Fruit fly (Drosophila melanogaster) whole organism, embryonic: Measurements from ENCODE around the gene yellow-e2.

Experiments
- BEAF-32 ChIP-seq: fragments of 200-800 bp; sonication (Bioruptor generic); optimal IDR thresholded peaks from 3 replicates; lab custom pipeline; 2017; ENCODE audit warnings: missing biosample characterization, missing genetic modification characterization, mild to moderate bottlenecking, moderate library complexity, missing genetic modification reagents
- CG10431 ChIP-seq: fragments of 200-800 bp; sonication (Bioruptor generic); optimal IDR thresholded peaks from 3 replicates; lab custom pipeline; 2018; ENCODE audit warnings: missing biosample characterization, mild to moderate bottlenecking, missing genetic modification characterization
- CG10543 ChIP-seq: fragments of 200-800 bp; sonication (Bioruptor generic); optimal IDR thresholded peaks from 3 replicates; lab custom pipeline; 2017; ENCODE audit warnings: missing biosample characterization, mild to moderate bottlenecking, missing genetic modification characterization, moderate library complexity
- CG11504 ChIP-seq: fragments of 200-800 bp; sonication (Bioruptor generic); optimal IDR thresholded peaks from 3 replicates; lab custom pipeline; 2019; ENCODE audit warnings: missing biosample characterization, mild to moderate bottlenecking, missing genetic modification characterization, moderate library complexity
- CG12219 ChIP-seq: fragments of 200-800 bp; sonication (Bioruptor generic); optimal IDR thresholded peaks from 3 replicates; lab custom pipeline; 2018; ENCODE audit warnings: missing biosample characterization, mild to moderate bottlenecking, missing genetic modification characterization
- CG1233 ChIP-seq: fragments of 200-800 bp; sonication (Bioruptor generic); optimal IDR thresholded peaks from 4 replicates; lab custom pipeline; 2018; ENCODE audit warnings: missing biosample characterization, mild to moderate bottlenecking, missing genetic modification characterization
- CG15514 ChIP-seq: fragments of 200-800 bp; sonication (Bioruptor generic); optimal IDR thresholded peaks from 3 replicates; lab custom pipeline; 2017; ENCODE audit warnings: missing biosample characterization, missing genetic modification characterization, mild to moderate bottlenecking, moderate library complexity, missing genetic modification reagents
- CG1603 ChIP-seq: fragments of 200-800 bp; sonication (Bioruptor generic); optimal IDR thresholded peaks from 2 replicates; lab custom pipeline; 2019; ENCODE audit warnings: missing biosample characterization, mild to moderate bottlenecking, missing genetic modification characterization, moderate library complexity
- CG17612 ChIP-seq: fragments of 200-800 bp; sonication (Bioruptor generic); IDR thresholded peaks from 2 replicates; pipeline ENCODE4 v1.3.6; 2022; ENCODE audit warnings: missing biosample characterization, missing genetic modification characterization
- CG18619 ChIP-seq: fragments of 200-800 bp; sonication (Bioruptor generic); optimal IDR thresholded peaks from 3 replicates; lab custom pipeline; 2017; ENCODE audit warnings: missing biosample characterization, mild to moderate bottlenecking, missing genetic modification characterization
- CG2129 ChIP-seq: fragments of 200-800 bp; sonication (Bioruptor generic); IDR thresholded peaks from 2 replicates; pipeline ENCODE4 v1.3.6; 2022; ENCODE audit warnings: missing biosample characterization, missing genetic modification characterization; ENCODE audit not compliant: partially characterized antibody
- CG31224 ChIP-seq: fragments of 200-800 bp; sonication (Bioruptor generic); IDR thresholded peaks from 2 replicates; pipeline ENCODE4 v1.3.6; 2022; ENCODE audit warnings: missing biosample characterization, missing genetic modification characterization
- CG32772 ChIP-seq: fragments of 200-800 bp; sonication (Bioruptor generic); IDR thresholded peaks from 2 replicates; pipeline ENCODE4 v1.3.6; 2022; ENCODE audit warnings: missing biosample characterization, missing genetic modification characterization
- CG3281 ChIP-seq: fragments of 200-800 bp; sonication (Bioruptor generic); optimal IDR thresholded peaks from 3 replicates; lab custom pipeline; 2017; ENCODE audit warnings: missing biosample characterization, mild to moderate bottlenecking, missing genetic modification characterization
- CG43689 ChIP-seq: fragments of 200-800 bp; sonication (Bioruptor generic); IDR thresholded peaks from 2 replicates; pipeline ENCODE4 v1.3.6; 2022; ENCODE audit warnings: missing biosample characterization, missing genetic modification characterization
- CG6272 ChIP-seq: fragments of 200-800 bp; sonication (Bioruptor generic); IDR thresholded peaks from 2 replicates; pipeline ENCODE4 v1.3.6; 2022; ENCODE audit warnings: missing biosample characterization, missing genetic modification characterization
- CG6654 ChIP-seq: fragments of 200-800 bp; sonication (Bioruptor generic); optimal IDR thresholded peaks from 2 replicates; lab custom pipeline; 2017; ENCODE audit warnings: missing biosample characterization, mild to moderate bottlenecking, missing genetic modification characterization
- CG6791 ChIP-seq: fragments of 200-800 bp; sonication (Bioruptor generic); IDR thresholded peaks from 3 replicates; pipeline ENCODE4 v1.3.6; 2022; ENCODE audit warnings: missing biosample characterization, missing genetic modification characterization; ENCODE audit not compliant: partially characterized antibody
- CG6854 ChIP-seq: fragments of 200-800 bp; sonication (Bioruptor generic); optimal IDR thresholded peaks from 3 replicates; lab custom pipeline; 2017; ENCODE audit warnings: missing biosample characterization, mild to moderate bottlenecking, missing genetic modification characterization
- CG7556 ChIP-seq: fragments of 200-800 bp; sonication (Bioruptor generic); optimal IDR thresholded peaks from 2 replicates; lab custom pipeline; 2017; ENCODE audit warnings: missing biosample characterization, mild to moderate bottlenecking, missing genetic modification characterization
- CG8281 ChIP-seq: fragments of 200-800 bp; sonication (Bioruptor generic); optimal IDR thresholded peaks from 2 replicates; lab custom pipeline; 2018; ENCODE audit warnings: missing biosample characterization, mild to moderate bottlenecking, missing genetic modification characterization, moderate library complexity
- Deaf1 ChIP-seq: fragments of 200-800 bp; optimal IDR thresholded peaks from 3 replicates; lab custom pipeline; 2019; ENCODE audit warnings: missing biosample characterization, mild to moderate bottlenecking, missing genetic modification characterization, moderate library complexity
- Dll ChIP-seq: fragments of 200-800 bp; sonication (Bioruptor generic); IDR thresholded peaks from 4 replicates; pipeline ENCODE4 v1.3.6; 2022; ENCODE audit warnings: missing biosample characterization, missing genetic modification characterization; ENCODE audit not compliant: partially characterized antibody
- Fer3 ChIP-seq: fragments of 200-800 bp; sonication (Bioruptor generic); optimal IDR thresholded peaks from 2 replicates; lab custom pipeline; 2018; ENCODE audit warnings: missing biosample characterization, mild to moderate bottlenecking, missing genetic modification characterization, moderate library complexity
- Hmr ChIP-seq: fragments of 200-800 bp; sonication (Bioruptor generic); optimal IDR thresholded peaks from 3 replicates; lab custom pipeline; 2017; ENCODE audit warnings: mild to moderate bottlenecking, missing biosample characterization, missing genetic modification reagents, missing genetic modification characterization
- Hr51 ChIP-seq, 2 experiments: fragments of 200-800 bp; sonication (Bioruptor generic); optimal IDR thresholded peaks; 2 replicates in 1 of 2; 3 replicates in 1 of 2; lab custom pipeline; 2016 to 2018; ENCODE audit warnings: missing biosample characterization in 2 of 2, missing genetic modification characterization in 2 of 2, mild to moderate bottlenecking in 1 of 2, moderate library complexity in 1 of 2
- Hsf ChIP-seq: fragments of 200-800 bp; sonication (Bioruptor generic); optimal IDR thresholded peaks from 3 replicates; lab custom pipeline; 2016; ENCODE audit warnings: missing biosample characterization, missing genetic modification characterization
- Meics ChIP-seq: fragments of 200-800 bp; sonication (Bioruptor generic); optimal IDR thresholded peaks from 2 replicates; lab custom pipeline; 2017; ENCODE audit warnings: missing biosample characterization, mild to moderate bottlenecking, missing genetic modification characterization
- Mes4 ChIP-seq: fragments of 200-800 bp; sonication (Bioruptor generic); optimal IDR thresholded peaks from 2 replicates; lab custom pipeline; 2016; ENCODE audit warnings: missing biosample characterization, missing genetic modification characterization
- Myb ChIP-seq: fragments of 200-800 bp; sonication (Bioruptor generic); optimal IDR thresholded peaks from 2 replicates; lab custom pipeline; 2016; ENCODE audit warnings: missing biosample characterization, missing genetic modification characterization
- Optix ChIP-seq: fragments of 200-800 bp; sonication (Bioruptor generic); IDR thresholded peaks from 3 replicates; pipeline ENCODE4 v1.3.6; 2022; ENCODE audit warnings: missing biosample characterization, missing genetic modification characterization
- Ptx1 ChIP-seq: fragments of 200-800 bp; sonication (Bioruptor generic); IDR thresholded peaks from 2 replicates; pipeline ENCODE4 v1.3.6; 2022; ENCODE audit warnings: missing biosample characterization, missing genetic modification characterization
- TFAM ChIP-seq: fragments of 200-800 bp; sonication (Bioruptor generic); optimal IDR thresholded peaks from 2 replicates; lab custom pipeline; 2017; ENCODE audit warnings: missing biosample characterization, missing genetic modification characterization, inconsistent platforms
- YL-1 ChIP-seq: fragments of 200-800 bp; sonication (Bioruptor generic); optimal IDR thresholded peaks from 3 replicates; lab custom pipeline; 2017; ENCODE audit warnings: missing biosample characterization, mild to moderate bottlenecking, missing genetic modification characterization
- al ChIP-seq: fragments of 200-800 bp; sonication (Bioruptor generic); IDR thresholded peaks from 2 replicates; pipeline ENCODE4 v1.3.6; 2022; ENCODE audit warnings: missing biosample characterization, missing genetic modification characterization
- bab2 ChIP-seq: fragments of 200-800 bp; sonication (Bioruptor generic); optimal IDR thresholded peaks from 2 replicates; lab custom pipeline; 2016; ENCODE audit warnings: missing biosample characterization, missing genetic modification characterization
- cad ChIP-seq: fragments of >200 bp; optimal IDR thresholded peaks from 2 replicates; lab custom pipeline; 2017; ENCODE audit warnings: missing biosample characterization, missing genetic modification characterization
- chm ChIP-seq: fragments of 200-800 bp; sonication (Bioruptor generic); IDR thresholded peaks from 2 replicates; pipeline ENCODE4 v1.3.6; 2022; ENCODE audit warnings: missing biosample characterization, missing genetic modification characterization
- disco-r ChIP-seq: fragments of 200-800 bp; sonication (Bioruptor generic); optimal IDR thresholded peaks from 2 replicates; lab custom pipeline; 2016; ENCODE audit warnings: missing biosample characterization, missing genetic modification characterization
- dmrt99B ChIP-seq: fragments of 200-800 bp; sonication (Bioruptor generic); optimal IDR thresholded peaks from 2 replicates; lab custom pipeline; 2018; ENCODE audit warnings: missing biosample characterization, mild to moderate bottlenecking, missing genetic modification characterization, moderate library complexity
- fd96Cb ChIP-seq: fragments of 200-800 bp; sonication (Bioruptor generic); optimal IDR thresholded peaks from 2 replicates; lab custom pipeline; 2018; ENCODE audit warnings: missing biosample characterization, mild to moderate bottlenecking, missing genetic modification characterization, moderate library complexity
- gfzf ChIP-seq: fragments of 200-800 bp; sonication (Bioruptor generic); optimal IDR thresholded peaks from 2 replicates; lab custom pipeline; 2016; ENCODE audit warnings: missing biosample characterization, mild to moderate bottlenecking, missing genetic modification characterization, moderate library complexity
- ind ChIP-seq: fragments of 200-800 bp; sonication (Bioruptor generic); optimal IDR thresholded peaks from 3 replicates; lab custom pipeline; 2016; ENCODE audit warnings: missing biosample characterization, missing genetic modification characterization
- klu ChIP-seq: fragments of 200-800 bp; sonication (Bioruptor generic); IDR thresholded peaks from 2 replicates; pipeline ENCODE4 v1.3.6; 2022; ENCODE audit warnings: missing biosample characterization, missing genetic modification characterization
- knrl ChIP-seq: fragments of 200-800 bp; sonication (Bioruptor generic); IDR thresholded peaks from 3 replicates; pipeline ENCODE4 v1.3.6; 2022; ENCODE audit warnings: missing biosample characterization, missing genetic modification characterization; ENCODE audit not compliant: partially characterized antibody
- lov ChIP-seq, 2 experiments: fragments of 200-800 bp in 1 of 2; fragments of >200 bp in 1 of 2; sonication (Bioruptor generic) in 1 of 2; IDR thresholded peaks in 1 of 2; optimal IDR thresholded peaks in 1 of 2; 2 replicates in 1 of 2; 3 replicates in 1 of 2; pipeline versions ENCODE4 v1.3.6 to Lab custom; 2017 to 2022; ENCODE audit warnings: missing biosample characterization in 1 of 2, missing genetic modification characterization in 1 of 2
- odd ChIP-seq: fragments of 200-800 bp; sonication (Bioruptor generic); optimal IDR thresholded peaks from 2 replicates; lab custom pipeline; 2017; ENCODE audit warnings: missing biosample characterization, mild to moderate bottlenecking, missing genetic modification characterization
- slp2 ChIP-seq: fragments of 200-800 bp; sonication (Bioruptor generic); optimal IDR thresholded peaks from 2 replicates; lab custom pipeline; 2016; ENCODE audit warnings: missing biosample characterization, missing genetic modification characterization
- tio ChIP-seq: fragments of 200-800 bp; sonication (Bioruptor generic); optimal IDR thresholded peaks from 2 replicates; lab custom pipeline; 2017; ENCODE audit warnings: missing biosample characterization, missing genetic modification characterization, inconsistent platforms
- zfh2 ChIP-seq: fragments of 200-800 bp; sonication (Bioruptor generic); optimal IDR thresholded peaks from 2 replicates; lab custom pipeline; 2016; ENCODE audit warnings: missing biosample characterization, missing genetic modification characterization

The yellow-e2 gene

DNA sequence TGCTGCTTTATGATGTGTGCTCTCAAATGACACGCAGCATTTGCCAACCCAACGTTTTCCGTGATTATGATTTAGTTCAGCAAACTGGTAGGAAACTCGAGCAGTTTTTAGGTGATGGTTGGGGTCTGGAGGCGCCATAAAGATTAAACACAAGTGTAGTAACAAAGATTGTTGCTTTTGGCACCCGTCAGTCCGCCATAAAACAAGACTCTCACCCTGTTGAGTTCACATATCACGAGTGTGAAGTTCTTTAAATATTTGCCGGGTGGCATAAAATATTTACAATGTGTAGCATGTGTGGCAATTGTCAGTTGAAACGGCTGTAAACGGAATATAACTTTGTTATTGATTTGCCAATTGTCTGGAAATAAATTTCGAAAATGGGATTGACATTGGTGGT is 34.9 kb upstream of the yellow-e2 start (continued):
- peak; percentile 10 for TF ChIP-seq CG1603
- no peak for TF ChIP-seq CG17612 (GFP tag; lab: Robert Waterston, UW)
- TF ChIP-seq CG15514 (GFP tag; lab: Kevin White, UChicago): peak; percentile 12
- peak; percentile 15 for TF ChIP-seq CG18619 (GFP tag; lab: Kevin White, UChicago)
- no peak for TF ChIP-seq Deaf1 (tag; lab: Kevin White, UChicago)
- TF ChIP-seq CG43689 (GFP tag; lab: Robert Waterston, UW): no peak
- TF ChIP-seq CG8281: peak; percentile 5
- no peak for TF ChIP-seq bab2 (GFP tag; lab: Kevin White, UChicago)
- no peak for TF ChIP-seq knrl (GFP tag; lab: Robert Waterston, UW)
- no peak for TF ChIP-seq Ptx1 (GFP tag; lab: Robert Waterston, UW)
- no peak for TF ChIP-seq gfzf (GFP tag; lab: Kevin White, UChicago)
- TF ChIP-seq disco-r (GFP tag; lab: Kevin White, UChicago): peak; percentile 17
- no peak for TF ChIP-seq cad (GFP tag; lab: Kevin White, UChicago)
- TF ChIP-seq CG3281: no peak
- peak; percentile 24 for TF ChIP-seq Fer3 (tag; lab: Kevin White, UChicago)
- peak; percentile 41 for TF ChIP-seq odd (GFP tag; lab: Kevin White, UChicago)
- TF ChIP-seq klu (GFP tag; lab: Robert Waterston, UW): no peak
- no peak for TF ChIP-seq YL-1 (GFP tag; lab: Kevin White, UChicago)
- TF ChIP-seq CG1233 (GFP tag; lab: Kevin White, UChicago): no peak
- TF ChIP-seq CG32772 (GFP tag; lab: Robert Waterston, UW): no peak
- no peak for TF ChIP-seq Mes4 (GFP tag; lab: Kevin White, UChicago)
- TF ChIP-seq TFAM (GFP tag; lab: Kevin White, UChicago): no peak
- TF ChIP-seq slp2 (GFP tag; lab: Kevin White, UChicago): no peak
- TF ChIP-seq lov (optimal IDR thresholded peaks at IDR 0.05; lab: Kevin White, UChicago): no peak
- no peak for TF ChIP-seq lov (GFP tag; IDR thresholded peaks at IDR 0.05; lab: Robert Waterston, UW)
- TF ChIP-seq dmrt99B (tag; lab: Kevin White, UChicago): peak; percentile 19
- TF ChIP-seq Meics (GFP tag; lab: Kevin White, UChicago): peak; percentile 41
- TF ChIP-seq chm (GFP tag; lab: Robert Waterston, UW): 0 out of 2 replicates have a peak, but pooled peaks have one; percentile 33
- no peak for TF ChIP-seq Hsf
- peak in 1 of 2 experiments; percentile 47 for TF ChIP-seq Hr51 (GFP tag; optimal IDR thresholded peaks at IDR 0.05; lab: Kevin White, UChicago)
- TF ChIP-seq CG6854: no peak
- TF ChIP-seq Hmr: peak; percentile 61
- no peak for TF ChIP-seq CG31224 (GFP tag; lab: Robert Waterston, UW)
- no peak for TF ChIP-seq tio (GFP tag; lab: Kevin White, UChicago)
- no peak for TF ChIP-seq CG10431 (GFP tag; lab: Kevin White, UChicago)
- TF ChIP-seq fd96Cb: no peak
- no peak for TF ChIP-seq CG7556 (GFP tag; lab: Kevin White, UChicago)
- no peak for TF ChIP-seq CG6791 (GFP tag; lab: Robert Waterston, UW)
- TF ChIP-seq CG2129 (GFP tag; lab: Robert Waterston, UW): no peak
- no peak for TF ChIP-seq ind (GFP tag; lab: Kevin White, UChicago)
- no peak for TF ChIP-seq Optix (GFP tag; lab: Robert Waterston, UW)
- no peak for TF ChIP-seq al (GFP tag; lab: Robert Waterston, UW)
- TF ChIP-seq Myb: no peak
- no peak for TF ChIP-seq Dll (GFP tag; lab: Robert Waterston, UW)
- no peak for TF ChIP-seq CG6272 (GFP tag; lab: Robert Waterston, UW)
- no peak for TF ChIP-seq BEAF-32 (GFP tag; lab: Kevin White, UChicago)
- TF ChIP-seq CG11504: peak; percentile 20
- TF ChIP-seq zfh2 (GFP tag; lab: Kevin White, UChicago): no peak
- TF ChIP-seq CG12219 (GFP tag; lab: Kevin White, UChicago): peak; percentile 20
- no peak for TF ChIP-seq CG10543 (GFP tag; lab: Kevin White, UChicago)
- TF ChIP-seq CG6654 (GFP tag; lab: Kevin White, UChicago): no peak
